Worm (Caenorhabditis elegans) whole organism, mixed stage, embryonic: ENCODE measurements around the gene T01G6.10.

Source experiments
- bed-3 ChIP-seq: fragments of 200-800 bp; sonication (Bioruptor generic); optimal IDR thresholded peaks from 3 replicates; lab custom pipeline; 2018; ENCODE audit warnings: mild to moderate bottlenecking, missing genetic modification characterization, moderate library complexity, missing compliant biosample characterization
- blmp-1 ChIP-seq: fragments of 150-350 bp; optimal IDR thresholded peaks from 2 replicates; lab custom pipeline; 2014; ENCODE audit warnings: missing biosample characterization, missing genetic modification characterization
- ces-1 ChIP-seq: fragments of 150-350 bp; optimal IDR thresholded peaks from 2 replicates; lab custom pipeline; 2014; ENCODE audit warnings: missing biosample characterization, missing genetic modification reagents, missing genetic modification characterization
- elt-3 ChIP-seq: fragments of 150-350 bp; optimal IDR thresholded peaks from 2 replicates; lab custom pipeline; 2014; ENCODE audit warnings: missing biosample characterization, missing genetic modification characterization
- flh-1 ChIP-seq: fragments of 200-800 bp; sonication (Bioruptor generic); optimal IDR thresholded peaks from 2 replicates; lab custom pipeline; 2018; ENCODE audit warnings: mild to moderate bottlenecking, missing genetic modification characterization, moderate library complexity, missing compliant biosample characterization
- ham-2 ChIP-seq: fragments of 200-800 bp; sonication (Bioruptor generic); optimal IDR thresholded peaks from 2 replicates; lab custom pipeline; 2018; ENCODE audit warnings: mild to moderate bottlenecking, missing genetic modification characterization, missing compliant biosample characterization
- lin-13 ChIP-seq: fragments of 150-350 bp; optimal IDR thresholded peaks from 2 replicates; lab custom pipeline; 2014; ENCODE audit warnings: missing biosample characterization, missing genetic modification characterization
- nhr-12 ChIP-seq: fragments of 150-350 bp; optimal IDR thresholded peaks from 2 replicates; lab custom pipeline; 2014; ENCODE audit warnings: missing biosample characterization, missing genetic modification characterization
- nhr-28 ChIP-seq: fragments of 150-350 bp; optimal IDR thresholded peaks from 2 replicates; lab custom pipeline; 2014; ENCODE audit warnings: missing biosample characterization, missing genetic modification characterization
- nhr-76 ChIP-seq: sonication (generic microtip); optimal IDR thresholded peaks from 2 replicates; lab custom pipeline; 2017; ENCODE audit warnings: missing biosample characterization, missing genetic modification characterization
- tbx-8 ChIP-seq: fragments of 200-800 bp; sonication (Bioruptor generic); optimal IDR thresholded peaks from 2 replicates; lab custom pipeline; 2018; ENCODE audit warnings: mild to moderate bottlenecking, missing genetic modification characterization, moderate library complexity, missing compliant biosample characterization
- unc-39 ChIP-seq: fragments of 150-350 bp; optimal IDR thresholded peaks from 2 replicates; lab custom pipeline; 2014; ENCODE audit warnings: missing biosample characterization, missing genetic modification characterization
- ztf-11 ChIP-seq: fragments of 150-350 bp; optimal IDR thresholded peaks from 2 replicates; lab custom pipeline; 2014; ENCODE audit warnings: missing biosample characterization, missing genetic modification characterization

ce11 chrV:524058-524457, 21.0 kb upstream of the T01G6.10 start, which contains the start of gene lipl-3:
- TF ChIP-seq unc-39 (tag; lab: Kevin White, UChicago) (no peak), bed-3 (GFP tag; lab: Kevin White, UChicago) (no peak), nhr-76 (no peak), nhr-28 (tag; lab: Kevin White, UChicago) (no peak), elt-3 (no peak), lin-13 (tag; lab: Kevin White, UChicago) (no peak), ces-1 (GFP tag; lab: Kevin White, UChicago) (no peak), blmp-1 (tag; lab: Kevin White, UChicago) (no peak), flh-1 (GFP tag; lab: Kevin White, UChicago) (no peak), tbx-8 (GFP tag; lab: Kevin White, UChicago) (no peak), ham-2 (no peak), nhr-12 (tag; lab: Kevin White, UChicago) (no peak), ztf-11 (tag; lab: Kevin White, UChicago) (no peak)
